Fruit fly (Drosophila melanogaster): ENCODE measurements around the gene CG17186.

Gene CG17186

dm6 chr3R:19924331-19924730 is 47.0 kb upstream of the CG17186 start (continued):
- TF ChIP-seq Drgx (GFP tag; IDR thresholded peaks at IDR 0.05) (no peak), Fer2 (tag; optimal IDR thresholded peaks at IDR 0.05) (peak; percentile 1)

DNA sequence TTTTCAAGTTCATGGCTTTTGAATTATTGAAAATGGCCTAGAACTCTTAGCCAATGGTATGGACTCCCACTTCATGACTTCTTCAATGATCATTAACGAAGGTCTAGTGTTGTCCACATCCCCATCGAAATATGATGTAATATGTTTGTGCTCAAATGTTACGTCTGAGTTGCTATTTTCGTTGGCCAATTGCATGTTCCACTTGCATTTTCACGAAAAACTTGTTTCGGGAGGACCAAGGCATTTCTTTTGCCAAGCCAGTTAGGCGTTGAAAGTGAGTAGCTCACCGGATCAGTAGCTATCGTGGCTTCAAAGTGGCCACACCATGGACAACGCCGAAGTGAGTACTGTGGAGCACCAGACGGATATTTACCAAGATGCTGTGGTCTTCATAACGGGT is 40.9 kb upstream of the CG17186 start, which contains the start of gene CG4770:
Gene CG4770, plus strand, starts transcription at position 301 of the 400 bp plus-strand sequence.
- TF ChIP-seq pfk (GFP tag; optimal IDR thresholded peaks at IDR 0.05) (no peak), bcd (GFP tag; optimal IDR thresholded peaks at IDR 0.05) (no peak)

DNA sequence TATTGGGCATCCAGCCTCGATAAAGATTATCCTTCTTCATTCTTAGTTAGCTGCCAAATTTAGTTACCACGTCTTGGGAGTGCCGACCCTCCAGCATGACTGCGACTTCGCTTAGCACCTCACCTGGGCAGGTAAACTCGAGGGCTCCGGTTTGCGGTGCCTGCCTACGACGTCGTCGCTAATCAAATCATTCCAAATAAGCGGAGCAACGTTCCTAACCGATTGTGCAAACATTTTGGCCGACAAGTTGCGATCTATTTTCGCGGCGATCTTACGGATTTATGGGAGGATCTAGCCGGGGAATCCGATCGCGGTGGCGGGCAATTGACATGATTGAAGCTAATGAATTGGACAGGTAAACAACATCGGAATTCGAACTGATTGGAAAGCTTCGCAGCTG is 40.4 kb upstream of the CG17186 start, which contains the start of gene CG4465:
Gene CG4465, minus strand, starts transcription at position 101 of the 400 bp plus-strand sequence.
- TF ChIP-seq CG4730 (GFP tag; IDR thresholded peaks at IDR 0.05) (no peak), CG7928 (GFP tag; optimal IDR thresholded peaks at IDR 0.05) (no peak), CG11723 (GFP tag; optimal IDR thresholded peaks at IDR 0.05) (no peak), Xbp1 (GFP tag; optimal IDR thresholded peaks at IDR 0.05) (no peak)

- TF ChIP-seq ato (GFP tag; IDR thresholded peaks at IDR 0.05; ENCODE audit: partially characterized antibody) (no peak), Ets65A (GFP tag) (peak; percentile 57)
Measured at dm6 chr3R:19915312-19915711, 38.0 kb upstream of the CG17186 start, which contains the start of the genes Xport-A and Xport-B. Gene Xport-A, minus strand, starts transcription at chr3R:19915412. Gene Xport-B, minus strand, starts transcription at chr3R:19915412.

DNA sequence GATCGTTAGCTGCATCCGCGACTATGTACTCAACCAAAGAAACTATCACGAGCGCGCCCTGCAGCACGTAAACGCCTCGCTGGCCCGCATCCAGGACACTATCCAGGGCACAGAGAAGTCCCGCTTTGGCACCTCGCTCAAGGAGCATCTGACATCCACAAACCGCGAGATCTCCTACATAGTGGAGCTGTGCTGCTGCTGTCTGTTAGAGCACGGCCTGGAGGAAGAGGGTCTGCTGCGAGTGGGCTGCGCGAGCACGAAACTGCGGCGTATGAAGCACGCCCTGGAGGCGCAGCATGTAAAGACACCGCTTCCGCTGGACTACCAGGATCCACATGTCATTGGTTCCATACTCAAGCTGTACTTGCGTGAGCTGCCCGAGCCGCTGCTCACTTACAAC is 33.7 kb upstream of the CG17186 start:
- no peak for TF ChIP-seq CG9727 (GFP tag; optimal IDR thresholded peaks at IDR 0.05)
- TF ChIP-seq ato (GFP tag; IDR thresholded peaks at IDR 0.05; ENCODE audit: partially characterized antibody), result no peak
- TF ChIP-seq corto (GFP tag; optimal IDR thresholded peaks at IDR 0.05), result no peak
- TF ChIP-seq Med (GFP tag), result peak; percentile 69
- TF ChIP-seq fd64A (GFP tag; optimal IDR thresholded peaks at IDR 0.05), result no peak
- no peak for TF ChIP-seq CG3407 (GFP tag; optimal IDR thresholded peaks at IDR 0.05)
- peak; percentile 91 for TF ChIP-seq Ets65A (GFP tag)

dm6 chr3R:19910302-19911029 is 33.2 kb upstream of the CG17186 start:
- TF ChIP-seq sna (GFP tag; IDR thresholded peaks at IDR 0.05; ENCODE audit: partially characterized antibody) (no peak), ATbp (GFP tag; optimal IDR thresholded peaks at IDR 0.05) (peak; percentile 19), prd (optimal IDR thresholded peaks at IDR 0.05) (no peak), prd (GFP tag; IDR thresholded peaks at IDR 0.05) (no peak), jumu (GFP tag; optimal IDR thresholded peaks at IDR 0.05) (no peak), Eip74EF (GFP tag; optimal IDR thresholded peaks at IDR 0.05) (peak in 1 of 2 experiments; percentile 34), zen2 (GFP tag; IDR thresholded peaks at IDR 0.05; ENCODE audit: partially characterized antibody) (no peak), hkb (optimal IDR thresholded peaks at IDR 0.05) (no peak), hkb (GFP tag; IDR thresholded peaks at IDR 0.05) (0 out of 2 replicates have a peak, but pooled peaks have one; percentile 6), Sox100B (GFP tag; optimal IDR thresholded peaks at IDR 0.05) (no peak), Hr78 (GFP tag; optimal IDR thresholded peaks at IDR 0.05) (peak in 1 of 2 experiments; percentile 78), CG11695 (GFP tag; IDR thresholded peaks at IDR 0.05) (no peak), CG2116 (GFP tag; optimal IDR thresholded peaks at IDR 0.05) (no peak), Taf1 (GFP tag; IDR thresholded peaks at IDR 0.05) (no peak), slbo (GFP tag; IDR thresholded peaks at IDR 0.05) (no peak), CG18011 (GFP tag; optimal IDR thresholded peaks at IDR 0.05) (no peak), Rfx (GFP tag; IDR thresholded peaks at IDR 0.05) (no peak), CG34376 (GFP tag; optimal IDR thresholded peaks at IDR 0.05) (peak; percentile 25), al (GFP tag; IDR thresholded peaks at IDR 0.05) (no peak), az2 (GFP tag; optimal IDR thresholded peaks at IDR 0.05) (no peak), B-H1 (GFP tag; IDR thresholded peaks at IDR 0.05) (no peak), exex (tag; optimal IDR thresholded peaks at IDR 0.05) (peak; percentile 15), stwl (tag; optimal IDR thresholded peaks at IDR 0.05) (no peak)

Measured in whole organism, embryonic.